Fruit fly (Drosophila melanogaster) whole organism: Measurements from ENCODE around the gene CG9692.

ENCODE experiments used
- Dll ChIP-seq: fragments of >200 bp; optimal IDR thresholded peaks from 2 replicates; lab custom pipeline; 2017
- psq ChIP-seq: fragments of >200 bp; optimal IDR thresholded peaks from 2 replicates; lab custom pipeline; 2017

DNA sequence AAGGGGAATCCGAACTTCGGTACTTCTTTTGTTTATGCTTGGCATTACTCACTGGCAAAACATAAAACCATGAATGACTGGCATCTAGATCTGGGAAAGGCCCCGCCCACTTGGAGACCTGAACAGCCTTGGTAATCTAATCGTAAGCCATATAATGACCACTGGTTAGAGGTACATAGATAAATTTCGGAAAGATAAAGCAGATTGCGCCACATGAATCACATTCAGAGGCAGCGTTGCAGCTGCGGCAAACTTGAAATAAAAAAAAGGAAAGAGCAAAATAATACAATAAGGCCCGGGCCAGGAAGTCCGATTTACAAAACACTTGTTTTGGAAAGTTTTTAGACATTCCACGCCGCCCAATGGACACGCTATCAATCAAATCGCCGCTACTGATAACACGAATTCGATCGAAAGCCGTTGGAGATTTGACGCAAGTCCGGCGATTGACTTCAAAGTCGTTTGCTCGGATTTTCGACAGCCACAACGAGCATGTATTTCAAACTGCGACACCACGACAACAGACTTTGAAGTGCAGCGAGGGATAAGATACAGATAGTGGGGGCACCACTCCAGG lies 40.5 kb upstream of the CG9692 start:
- no peak for TF ChIP-seq psq
- TF ChIP-seq Dll (lab: Kevin White, UChicago) = no peak
